Worm (Caenorhabditis elegans): ENCODE measurements around the gene Y45F3A.5.

ce11 chrIII:10586243-10586642 lies at the start of gene Y45F3A.5:
- TF ChIP-seq W03F9.2 (tag; optimal IDR thresholded peaks at IDR 0.05) (no peak), dao-5 (tag; optimal IDR thresholded peaks at IDR 0.05) (no peak)
